Worm (Caenorhabditis elegans) whole organism, L1 larva: ENCODE measurements around the gene srb-1.

Experiments used
- C16A3.4 ChIP-seq: fragments of 150-350 bp; optimal IDR thresholded peaks from 2 replicates; lab custom pipeline; 2014; ENCODE audit warnings: missing biosample characterization, missing genetic modification characterization
- C34B4.2 ChIP-seq: sonication (generic microtip); optimal IDR thresholded peaks from 2 replicates; lab custom pipeline; 2017; ENCODE audit warnings: mild to moderate bottlenecking, missing genetic modification characterization, missing compliant biosample characterization
- F16B12.6 ChIP-seq: fragments of 150-350 bp; optimal IDR thresholded peaks from 2 replicates; lab custom pipeline; 2014; ENCODE audit warnings: missing biosample characterization, missing genetic modification characterization
- Y116A8C.19 ChIP-seq: sonication (generic microtip); optimal IDR thresholded peaks from 2 replicates; lab custom pipeline; 2016; ENCODE audit warnings: missing compliant biosample characterization, missing genetic modification characterization, borderline replicate concordance
- aha-1 ChIP-seq: fragments of 150-350 bp; optimal IDR thresholded peaks from 2 replicates; lab custom pipeline; 2014; ENCODE audit warnings: missing biosample characterization, missing genetic modification characterization
- alr-1 ChIP-seq: fragments of 200-800 bp; sonication (Bioruptor generic); optimal IDR thresholded peaks from 2 replicates; lab custom pipeline; 2018; ENCODE audit warnings: borderline replicate concordance, mild to moderate bottlenecking, missing genetic modification characterization, missing compliant biosample characterization
- ceh-63 ChIP-seq: fragments of 200-800 bp; sonication (Bioruptor generic); optimal IDR thresholded peaks from 2 replicates; lab custom pipeline; 2018; ENCODE audit warnings: mild to moderate bottlenecking, missing genetic modification characterization, missing compliant biosample characterization
- ceh-8 ChIP-seq: fragments of 200-800 bp; sonication (Bioruptor generic); optimal IDR thresholded peaks from 2 replicates; lab custom pipeline; 2018; ENCODE audit warnings: mild to moderate bottlenecking, missing genetic modification characterization, moderate library complexity, missing compliant biosample characterization
- ceh-88 ChIP-seq: fragments of 200-800 bp; sonication (Bioruptor generic); IDR thresholded peaks from 2 replicates; pipeline ENCODE4 v1.3.6; 2022; ENCODE audit warnings: missing genetic modification characterization, missing compliant biosample characterization
- efl-1 ChIP-seq, 4 experiments: fragments of 150-350 bp; optimal IDR thresholded peaks in 3 of 4; peaks in 1 of 4; 1 replicate in 1 of 4; 2 replicates in 3 of 4; lab custom pipeline; 2014; ENCODE audit warnings: missing biosample characterization in 2 of 4, missing genetic modification characterization in 2 of 4, missing genetic modification reagents in 2 of 4
- elt-2 ChIP-seq: sonication (generic microtip); optimal IDR thresholded peaks from 2 replicates; lab custom pipeline; 2016; ENCODE audit warnings: missing genetic modification characterization, mild to moderate bottlenecking, inconsistent platforms, missing compliant biosample characterization, missing genetic modification reagents
- elt-3 ChIP-seq, 6 experiments: fragments of 150-350 bp in 1 of 6; sonication (generic microtip); optimal IDR thresholded peaks; 2 replicates each; lab custom pipeline; 2017 to 2018; ENCODE audit warnings: missing biosample characterization in 6 of 6, missing genetic modification characterization in 6 of 6, inconsistent platforms in 1 of 6
- ets-5 ChIP-seq: fragments of 200-800 bp; sonication (Bioruptor generic); IDR thresholded peaks from 2 replicates; pipeline ENCODE4 v1.3.6; 2022; ENCODE audit warnings: missing genetic modification characterization, missing compliant biosample characterization
- fkh-8 ChIP-seq: sonication (generic microtip); optimal IDR thresholded peaks from 2 replicates; lab custom pipeline; 2016; ENCODE audit warnings: mild to moderate bottlenecking, missing genetic modification characterization, missing compliant biosample characterization
- fos-1 ChIP-seq: fragments of 150-350 bp; optimal IDR thresholded peaks from 2 replicates; lab custom pipeline; 2014; ENCODE audit warnings: missing biosample characterization, missing genetic modification characterization
- hpl-2 ChIP-seq: fragments of 150-350 bp; optimal IDR thresholded peaks from 2 replicates; lab custom pipeline; 2014; ENCODE audit warnings: missing biosample characterization, missing genetic modification reagents, missing genetic modification characterization
- isw-1 ChIP-seq: fragments of 200-800 bp; sonication (Bioruptor generic); IDR thresholded peaks from 2 replicates; pipeline ENCODE4 v1.3.6; 2022; ENCODE audit warnings: missing genetic modification characterization, missing compliant biosample characterization
- jun-1 ChIP-seq: fragments of 150-350 bp; optimal IDR thresholded peaks from 2 replicates; lab custom pipeline; 2014; ENCODE audit warnings: missing biosample characterization, missing genetic modification reagents, missing genetic modification characterization
- lin-14 ChIP-seq: fragments of 200-800 bp; sonication (Bioruptor generic); optimal IDR thresholded peaks from 2 replicates; lab custom pipeline; 2018; ENCODE audit warnings: mild to moderate bottlenecking, missing genetic modification characterization, moderate library complexity, missing compliant biosample characterization
- lin-35 ChIP-seq, 2 experiments: fragments of 150-350 bp; optimal IDR thresholded peaks; 2 replicates each; lab custom pipeline; 2014; ENCODE audit warnings: missing biosample characterization in 2 of 2, missing genetic modification characterization in 2 of 2, missing genetic modification reagents in 2 of 2
- lsy-2 ChIP-seq, 2 experiments: fragments of 150-350 bp; optimal IDR thresholded peaks; 2 replicates each; lab custom pipeline; 2014; ENCODE audit warnings: missing biosample characterization in 2 of 2, missing genetic modification characterization in 2 of 2
- mab-9 ChIP-seq: fragments of 200-800 bp; sonication (Bioruptor generic); IDR thresholded peaks from 2 replicates; pipeline ENCODE4 v1.3.6; 2022; ENCODE audit warnings: missing genetic modification reagents, missing genetic modification characterization, missing compliant biosample characterization
- mdl-1 ChIP-seq, 2 experiments: fragments of 150-350 bp; optimal IDR thresholded peaks; 2 replicates each; lab custom pipeline; 2014 to 2017; ENCODE audit warnings: missing biosample characterization in 2 of 2, missing genetic modification characterization in 2 of 2, inconsistent platforms in 1 of 2
- mef-2 ChIP-seq: fragments of 150-350 bp; optimal IDR thresholded peaks from 2 replicates; lab custom pipeline; 2014; ENCODE audit warnings: missing biosample characterization, missing genetic modification characterization
- nhr-19 ChIP-seq: fragments of 200-800 bp; sonication (Bioruptor generic); conservative IDR thresholded peaks from 2 replicates; pipeline ENCODE4 v1.3.6; 2022; ENCODE audit warnings: missing genetic modification characterization, missing compliant biosample characterization
- nhr-237 ChIP-seq: fragments of 150-350 bp; optimal IDR thresholded peaks from 2 replicates; lab custom pipeline; 2014; ENCODE audit warnings: missing biosample characterization, missing genetic modification characterization
- nhr-71 ChIP-seq: sonication (generic microtip); optimal IDR thresholded peaks from 2 replicates; lab custom pipeline; 2016; ENCODE audit warnings: mild to moderate bottlenecking, missing genetic modification characterization, moderate library complexity, missing compliant biosample characterization
- nhr-84 ChIP-seq: sonication (generic microtip); optimal IDR thresholded peaks from 2 replicates; lab custom pipeline; 2017; ENCODE audit warnings: missing biosample characterization, missing genetic modification characterization
- nhr-85 ChIP-seq: sonication (generic microtip); peaks from one replicate; lab custom pipeline; 2016; ENCODE audit warnings: missing genetic modification characterization, inconsistent platforms, missing compliant biosample characterization
- rnt-1 ChIP-seq: sonication (generic microtip); optimal IDR thresholded peaks from 2 replicates; lab custom pipeline; 2016; ENCODE audit warnings: mild to moderate bottlenecking, missing genetic modification characterization, moderate library complexity, missing compliant biosample characterization
- snpc-4 ChIP-seq: fragments of 150-350 bp; optimal IDR thresholded peaks from 2 replicates; lab custom pipeline; 2014; ENCODE audit warnings: missing biosample characterization, missing genetic modification characterization
- swsn-7 ChIP-seq: sonication (generic microtip); optimal IDR thresholded peaks from 2 replicates; lab custom pipeline; 2016; ENCODE audit warnings: missing genetic modification characterization, missing compliant biosample characterization
- tlp-1 ChIP-seq: fragments of 150-350 bp; optimal IDR thresholded peaks from 2 replicates; lab custom pipeline; 2014; ENCODE audit warnings: missing biosample characterization, missing genetic modification characterization
- unc-130 ChIP-seq: fragments of 150-350 bp; optimal IDR thresholded peaks from 2 replicates; lab custom pipeline; 2017; ENCODE audit warnings: missing biosample characterization, missing genetic modification characterization, inconsistent platforms

The srb-1 gene

ce11 chrII:5200987-5201582, 30.3 kb upstream of the srb-1 start (continued):
- TF ChIP-seq ceh-63 (GFP tag; lab: Kevin White, UChicago) (no peak), lsy-2 (tag; optimal IDR thresholded peaks at IDR 0.05; lab: Kevin White, UChicago) (peak; percentile 22 to 65), rnt-1 (tag; lab: Kevin White, UChicago) (peak; percentile 48)

ce11 chrII:5200205-5200604, 29.4 kb upstream of the srb-1 start:
- TF ChIP-seq nhr-85: peak; percentile 27
- TF ChIP-seq rnt-1 (tag; lab: Kevin White, UChicago): peak; percentile 39
- TF ChIP-seq nhr-19 (GFP tag; lab: Robert Waterston, UW): peak; percentile 62
- TF ChIP-seq swsn-7: peak; percentile 12
- TF ChIP-seq nhr-71: peak; percentile 44
- peak in 1 of 2 experiments; percentile 25 for TF ChIP-seq efl-1 (optimal IDR thresholded peaks at IDR 0.05; lab: Kevin White, UChicago)
- TF ChIP-seq efl-1 (GFP tag; optimal IDR thresholded peaks at IDR 0.05 in 1 of 2; lab: Kevin White, UChicago): peak in 1 of 2 experiments; percentile 14
- peak; percentile 96 for TF ChIP-seq snpc-4 (tag; lab: Kevin White, UChicago)
- TF ChIP-seq, all 84 proteins: peak for 7; not testable (repeated sequence) for 77

DNA sequence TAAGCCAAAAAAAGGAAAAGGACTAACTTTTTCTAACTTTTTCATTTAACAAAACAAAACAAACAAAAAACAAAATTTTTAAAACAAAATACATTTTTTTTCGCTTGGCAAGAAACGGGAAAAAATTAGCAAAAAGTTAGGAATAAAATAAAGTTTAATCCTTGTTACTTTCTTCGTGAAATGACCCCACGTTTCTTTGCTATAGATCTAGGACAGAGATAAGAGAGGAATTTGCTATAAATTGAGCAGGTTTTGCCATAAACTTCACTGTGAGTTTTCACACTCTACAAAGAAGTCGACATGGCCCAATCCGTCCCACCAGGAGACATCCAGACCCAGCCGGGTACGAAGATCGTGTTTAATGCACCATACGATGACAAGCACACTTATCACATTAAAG, 28.7 kb upstream of the srb-1 start, which contains the start of gene msp-50:
Gene msp-50 (plus strand): TSS at position 301 of the 400 bp plus-strand sequence.
- TF ChIP-seq elt-3 (tag; optimal IDR thresholded peaks at IDR 0.05; lab: Kevin White, UChicago): no peak
- TF ChIP-seq lin-14 (GFP tag; lab: Kevin White, UChicago): no peak
- no peak for TF ChIP-seq alr-1 (tag; lab: Kevin White, UChicago)
- TF ChIP-seq nhr-84: no peak
- TF ChIP-seq mab-9 (GFP tag; lab: Robert Waterston, UW): no peak
- TF ChIP-seq F16B12.6 (tag; lab: Kevin White, UChicago): no peak
- no peak for TF ChIP-seq aha-1 (tag; lab: Kevin White, UChicago)
- TF ChIP-seq C34B4.2 (tag; lab: Kevin White, UChicago): no peak
- TF ChIP-seq tlp-1 (tag; lab: Kevin White, UChicago): no peak

DNA sequence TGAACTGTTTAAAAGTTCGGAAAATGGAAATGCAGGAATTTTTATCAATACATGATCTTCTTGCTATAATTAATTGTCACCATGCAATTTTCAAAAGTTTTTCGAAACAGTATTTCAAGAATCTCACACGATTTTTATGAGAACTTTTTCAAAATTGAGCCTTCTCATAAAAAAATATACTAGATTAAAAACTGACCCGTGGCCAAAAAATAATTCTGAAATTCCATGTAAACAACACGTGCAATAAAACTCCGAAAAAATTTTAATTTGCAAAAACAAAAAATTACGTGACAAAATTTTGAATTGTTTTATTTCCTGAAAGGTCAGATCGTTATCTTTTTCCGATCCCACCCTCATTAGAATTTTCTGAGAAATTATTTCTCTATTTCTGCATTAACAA, 24.7 kb upstream of the srb-1 start, which contains the start of gene C34F11.5:
Gene C34F11.5 (plus strand): TSS at position 301 of the 400 bp plus-strand sequence.
- TF ChIP-seq lin-14 (GFP tag; lab: Kevin White, UChicago): no peak
- TF ChIP-seq mef-2: no peak
- no peak for TF ChIP-seq fos-1
- no peak for TF ChIP-seq C16A3.4 (tag; lab: Kevin White, UChicago)
- no peak for TF ChIP-seq unc-130 (tag; lab: Kevin White, UChicago)
- TF ChIP-seq, all 84 proteins: peak for 0

DNA sequence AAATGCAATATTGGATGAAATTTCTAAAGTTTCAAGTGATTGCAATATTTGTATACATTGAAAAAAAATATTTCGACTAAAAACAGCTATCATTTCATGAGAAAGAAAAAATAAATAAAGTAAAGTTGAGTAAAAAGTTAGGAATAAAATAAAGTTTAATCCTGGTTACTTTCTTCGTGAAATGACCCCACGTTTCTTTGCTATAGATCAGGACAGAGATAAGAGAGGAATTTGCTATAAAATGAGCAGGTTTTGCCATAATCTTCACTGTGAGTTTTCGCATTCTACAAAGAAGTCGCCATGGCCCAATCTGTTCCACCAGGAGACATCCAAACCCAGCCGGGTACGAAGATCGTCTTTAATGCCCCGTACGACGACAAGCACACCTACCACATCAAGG, 23.2 kb upstream of the srb-1 start, which contains the start of gene msp-49:
Gene msp-49 (plus strand): TSS at position 301 of the 400 bp plus-strand sequence.
- TF ChIP-seq nhr-237 (tag; lab: Kevin White, UChicago): no peak
- TF ChIP-seq F16B12.6 (tag; lab: Kevin White, UChicago): no peak
- TF ChIP-seq mdl-1 (tag; optimal IDR thresholded peaks at IDR 0.05; lab: Kevin White, UChicago): no peak
- TF ChIP-seq fkh-8 (tag; lab: Kevin White, UChicago): no peak
- no peak for TF ChIP-seq ets-5 (GFP tag; lab: Robert Waterston, UW)
- no peak for TF ChIP-seq ceh-63 (GFP tag; lab: Kevin White, UChicago)
- no peak for TF ChIP-seq ceh-8
- no peak for TF ChIP-seq Y116A8C.19 (tag; lab: Kevin White, UChicago)
- TF ChIP-seq ceh-88: no peak
- no peak for TF ChIP-seq isw-1

DNA sequence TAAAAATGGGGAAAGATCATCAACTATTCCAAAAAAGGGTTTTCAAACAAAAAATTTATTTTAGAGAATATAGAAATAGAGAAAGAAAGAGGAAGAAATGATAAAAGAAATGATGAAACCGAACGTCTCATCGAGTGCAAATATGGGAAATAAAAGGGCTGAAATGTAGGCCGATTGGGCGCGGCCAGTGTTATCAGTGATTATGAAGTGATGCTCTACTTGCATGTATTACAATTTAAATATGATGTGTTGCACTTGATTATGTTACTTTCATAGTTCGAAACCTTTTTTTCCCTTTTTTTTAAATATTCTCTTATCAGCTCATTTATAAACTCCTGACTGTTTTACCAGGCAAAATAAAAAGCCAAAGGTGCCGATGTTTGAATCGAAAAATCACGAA, 20.9 kb upstream of the srb-1 start:
- TF ChIP-seq lin-35 (GFP tag; optimal IDR thresholded peaks at IDR 0.05; lab: Kevin White, UChicago) (peak in 1 of 2 experiments; percentile 22), jun-1 (tag; lab: Kevin White, UChicago) (peak; percentile 25), efl-1 (optimal IDR thresholded peaks at IDR 0.05; lab: Kevin White, UChicago) (no peak), efl-1 (GFP tag; optimal IDR thresholded peaks at IDR 0.05 in 1 of 2; lab: Kevin White, UChicago) (peak in 1 of 2 experiments; percentile 70), aha-1 (tag; lab: Kevin White, UChicago) (no peak), elt-2 (tag; lab: Kevin White, UChicago) (peak; percentile 96), hpl-2 (no peak)
- TF ChIP-seq, all 84 proteins: peak for 4
